Worm (Caenorhabditis elegans) whole organism, young adult: ENCODE measurements around the gene C05D9.7.
A peak's percentile ranks its signal among the peaks of the same experiment; 100 is the strongest.

ENCODE experiments used
- B0019.2 ChIP-seq: fragments of 200-800 bp; sonication (Bioruptor generic); conservative IDR thresholded peaks from 2 replicates; pipeline ENCODE4 v1.3.6; 2022; ENCODE audit warnings: missing genetic modification reagents, missing genetic modification characterization, missing compliant biosample characterization
- C17E4.6 ChIP-seq: fragments of 200-800 bp; sonication (Bioruptor generic); IDR thresholded peaks from 2 replicates; pipeline ENCODE4 v1.3.6; 2022; ENCODE audit warnings: missing genetic modification reagents, missing genetic modification characterization, missing compliant biosample characterization
- D2030.7 ChIP-seq: fragments of 200-800 bp; sonication (Bioruptor generic); IDR thresholded peaks from 2 replicates; pipeline ENCODE4 v1.3.6; 2022; ENCODE audit warnings: missing genetic modification reagents, missing genetic modification characterization, missing compliant biosample characterization
- F33H1.4 ChIP-seq: fragments of 200-800 bp; sonication (Bioruptor generic); IDR thresholded peaks from 2 replicates; pipeline ENCODE4 v1.3.6; 2022; ENCODE audit warnings: missing genetic modification reagents, missing genetic modification characterization, missing compliant biosample characterization
- F52B5.7 ChIP-seq: sonication (generic microtip); optimal IDR thresholded peaks from 2 replicates; lab custom pipeline; 2016; ENCODE audit warnings: mild to moderate bottlenecking, missing genetic modification characterization, missing compliant biosample characterization
- T07F8.4 ChIP-seq: sonication (generic microtip); optimal IDR thresholded peaks from 2 replicates; lab custom pipeline; 2016; ENCODE audit warnings: mild to moderate bottlenecking, missing genetic modification characterization, moderate library complexity, missing compliant biosample characterization
- Y53F4B.3 ChIP-seq: fragments of 200-800 bp; sonication (Bioruptor generic); IDR thresholded peaks from 2 replicates; pipeline ENCODE4 v1.3.6; 2022; ENCODE audit warnings: missing genetic modification reagents, missing genetic modification characterization, missing compliant biosample characterization
- akir-1 ChIP-seq: fragments of 200-800 bp; sonication (Bioruptor generic); optimal IDR thresholded peaks from 2 replicates; lab custom pipeline; 2018; ENCODE audit warnings: mild to moderate bottlenecking, missing genetic modification characterization, moderate library complexity, missing compliant biosample characterization
- ceh-91 ChIP-seq: fragments of 200-800 bp; sonication (Bioruptor generic); IDR thresholded peaks from 2 replicates; pipeline ENCODE4 v1.3.6; 2022; ENCODE audit warnings: missing genetic modification reagents, missing genetic modification characterization, missing compliant biosample characterization
- dox-1 ChIP-seq: fragments of 200-800 bp; sonication (Bioruptor generic); IDR thresholded peaks from 2 replicates; pipeline ENCODE4 v1.3.6; 2022; ENCODE audit warnings: missing genetic modification reagents, missing genetic modification characterization, missing compliant biosample characterization
- egl-18 ChIP-seq: fragments of 200-800 bp; sonication (Bioruptor generic); IDR thresholded peaks from 2 replicates; pipeline ENCODE4 v1.3.6; 2022; ENCODE audit warnings: missing genetic modification reagents, missing genetic modification characterization, missing compliant biosample characterization
- ets-4 ChIP-seq: fragments of 200-800 bp; sonication (Bioruptor generic); optimal IDR thresholded peaks from 2 replicates; lab custom pipeline; 2018; ENCODE audit warnings: mild to moderate bottlenecking, missing genetic modification characterization, missing compliant biosample characterization
- hlh-26 ChIP-seq: fragments of 200-800 bp; sonication (Bioruptor generic); conservative IDR thresholded peaks from 2 replicates; pipeline ENCODE4 v1.3.6; 2022; ENCODE audit warnings: missing genetic modification reagents, missing genetic modification characterization, missing compliant biosample characterization
- hsf-1 ChIP-seq: fragments of 200-800 bp; sonication (Bioruptor generic); IDR thresholded peaks from 2 replicates; pipeline ENCODE4 v1.3.6; 2022; ENCODE audit warnings: missing genetic modification reagents, missing genetic modification characterization, missing compliant biosample characterization
- let-607 ChIP-seq, 2 experiments: fragments of 200-800 bp in 1 of 2; sonication (Bioruptor generic) in 1 of 2; sonication (generic microtip) in 1 of 2; optimal IDR thresholded peaks; 2 replicates each; lab custom pipeline; 2016 to 2018; ENCODE audit warnings: mild to moderate bottlenecking in 2 of 2, missing compliant biosample characterization in 2 of 2, missing genetic modification characterization in 2 of 2, moderate library complexity in 2 of 2, missing genotype in 1 of 2
- lin-40 ChIP-seq: sonication (generic microtip); optimal IDR thresholded peaks from 2 replicates; lab custom pipeline; 2016; ENCODE audit warnings: missing genetic modification characterization, mild to moderate bottlenecking, missing compliant biosample characterization, missing genotype, missing genetic modification reagents
- lsl-1 ChIP-seq: fragments of 200-800 bp; sonication (Bioruptor generic); optimal IDR thresholded peaks from 2 replicates; lab custom pipeline; 2018; ENCODE audit warnings: mild to moderate bottlenecking, missing genetic modification characterization, moderate library complexity, missing compliant biosample characterization
- madf-3 ChIP-seq: fragments of 200-800 bp; sonication (Bioruptor generic); IDR thresholded peaks from 2 replicates; pipeline ENCODE4 v1.3.6; 2022; ENCODE audit warnings: missing genetic modification reagents, missing genetic modification characterization, missing compliant biosample characterization
- mcd-1 ChIP-seq: fragments of 200-800 bp; sonication (Bioruptor generic); IDR thresholded peaks from 2 replicates; pipeline ENCODE4 v1.3.6; 2022; ENCODE audit warnings: missing genetic modification reagents, missing genetic modification characterization, missing compliant biosample characterization
- mes-4 ChIP-seq: sonication (generic microtip); optimal IDR thresholded peaks from 2 replicates; lab custom pipeline; 2016; ENCODE audit warnings: missing genotype, missing genetic modification characterization, missing compliant biosample characterization
- nhr-80 ChIP-seq: sonication (generic microtip); optimal IDR thresholded peaks from 2 replicates; lab custom pipeline; 2016; ENCODE audit warnings: missing genetic modification characterization, missing compliant biosample characterization
- nhr-90 ChIP-seq: sonication (generic microtip); optimal IDR thresholded peaks from 2 replicates; lab custom pipeline; 2016; ENCODE audit warnings: missing genotype, mild to moderate bottlenecking, missing genetic modification characterization, missing compliant biosample characterization
- pbrm-1 ChIP-seq: fragments of 200-800 bp; sonication (Bioruptor generic); IDR thresholded peaks from 2 replicates; pipeline ENCODE4 v1.3.6; 2022; ENCODE audit warnings: missing genetic modification reagents, missing genetic modification characterization, missing compliant biosample characterization
- rec-8 ChIP-seq, 2 experiments: sonication (generic microtip); optimal IDR thresholded peaks; 2 replicates each; lab custom pipeline; 2016; ENCODE audit warnings: mild to moderate bottlenecking in 2 of 2, missing genetic modification characterization in 2 of 2, missing genetic modification reagents in 2 of 2, missing genotype in 2 of 2, missing biosample characterization in 1 of 2, missing compliant biosample characterization in 1 of 2, moderate library complexity in 1 of 2
- snpc-1.1 ChIP-seq: sonication (generic microtip); optimal IDR thresholded peaks from 2 replicates; lab custom pipeline; 2017; ENCODE audit warnings: missing genetic modification characterization, mild to moderate bottlenecking, missing compliant biosample characterization, antibody characterized with exemption, moderate library complexity, missing genotype, missing genetic modification reagents; ENCODE audit not compliant: insufficient read depth
- tlf-1 ChIP-seq: fragments of 200-800 bp; sonication (Bioruptor generic); optimal IDR thresholded peaks from 2 replicates; lab custom pipeline; 2018; ENCODE audit warnings: mild to moderate bottlenecking, missing genetic modification characterization, missing compliant biosample characterization
- unc-130 ChIP-seq: sonication (generic microtip); optimal IDR thresholded peaks from 2 replicates; lab custom pipeline; 2016; ENCODE audit warnings: missing genetic modification reagents, missing genetic modification characterization, missing compliant biosample characterization
- ztf-22 ChIP-seq: fragments of 200-800 bp; sonication (Bioruptor generic); optimal IDR thresholded peaks from 2 replicates; lab custom pipeline; 2018; ENCODE audit warnings: mild to moderate bottlenecking, missing genetic modification characterization, moderate library complexity, missing compliant biosample characterization
- ztf-25 ChIP-seq: fragments of 200-800 bp; sonication (Bioruptor generic); IDR thresholded peaks from 2 replicates; pipeline ENCODE4 v1.3.6; 2022; ENCODE audit warnings: missing genetic modification reagents, missing genetic modification characterization, missing compliant biosample characterization
- ztf-28 ChIP-seq: fragments of 200-800 bp; sonication (Bioruptor generic); IDR thresholded peaks from 2 replicates; pipeline ENCODE4 v1.3.6; 2022; ENCODE audit warnings: missing genetic modification reagents, missing genetic modification characterization, missing compliant biosample characterization

The C05D9.7 gene

DNA sequence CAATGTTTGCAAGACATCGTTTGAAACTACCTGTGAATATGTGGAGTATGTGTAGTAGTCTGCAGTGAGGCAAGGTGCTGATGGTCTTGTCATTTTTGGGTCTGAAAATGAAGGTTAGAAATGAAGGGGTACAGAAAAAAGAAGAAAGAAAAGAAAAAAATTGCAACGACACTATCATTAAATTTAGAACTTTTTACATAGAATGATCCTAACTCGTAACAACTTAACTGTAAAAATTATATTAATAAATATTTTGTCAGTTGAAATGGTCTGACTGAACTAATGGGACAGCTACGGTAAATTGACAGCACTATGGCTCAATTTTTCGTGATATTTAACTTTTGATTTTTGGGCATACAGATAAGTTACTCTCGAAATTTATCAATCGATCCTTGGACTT is at the start of gene C05D9.7:
Gene C05D9.7, minus strand, starts transcription at position 101 of the 400 bp plus-strand sequence.
- no peak for TF ChIP-seq B0019.2
- TF ChIP-seq lsl-1 (GFP tag; lab: Kevin White, UChicago) = no peak
- TF ChIP-seq hlh-26 = no peak
- TF ChIP-seq Y53F4B.3 (GFP tag; lab: Robert Waterston, UW) = no peak

DNA sequence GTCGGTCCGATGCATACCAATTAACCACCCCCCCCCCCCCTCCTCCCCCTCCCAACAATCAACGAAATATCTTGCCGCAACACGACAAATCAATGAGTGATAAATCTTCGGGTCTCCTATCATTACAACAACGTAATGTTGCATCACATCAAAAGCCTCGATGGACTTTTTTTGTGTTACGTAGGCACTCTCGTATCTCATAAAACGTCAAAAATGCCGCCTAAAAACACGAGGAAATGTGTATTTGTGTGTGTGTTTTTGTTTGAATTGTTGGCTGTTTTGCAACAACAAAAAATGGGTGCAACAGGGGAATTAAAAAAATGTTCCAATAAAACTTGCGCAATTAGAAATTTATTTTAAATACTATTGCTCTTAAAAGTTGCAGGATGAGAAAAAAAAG is 48.0 kb upstream of the C05D9.7 start:
- TF ChIP-seq akir-1 (GFP tag; lab: Kevin White, UChicago) (no peak), ztf-25 (GFP tag; lab: Robert Waterston, UW) (no peak), nhr-90 (tag; lab: Kevin White, UChicago) (no peak), rec-8 (tag; optimal IDR thresholded peaks at IDR 0.05; lab: Kevin White, UChicago) (no peak)

ce11 chrX:1162019-1162418 is 42.8 kb upstream of the C05D9.7 start, which contains the start of gene tmc-1:
Gene tmc-1, plus strand, starts transcription at chrX:1162207.
- TF ChIP-seq pbrm-1 (GFP tag; lab: Robert Waterston, UW) (0 out of 2 replicates have a peak, but pooled peaks have one; percentile 31), egl-18 (GFP tag; lab: Robert Waterston, UW) (no peak)

DNA sequence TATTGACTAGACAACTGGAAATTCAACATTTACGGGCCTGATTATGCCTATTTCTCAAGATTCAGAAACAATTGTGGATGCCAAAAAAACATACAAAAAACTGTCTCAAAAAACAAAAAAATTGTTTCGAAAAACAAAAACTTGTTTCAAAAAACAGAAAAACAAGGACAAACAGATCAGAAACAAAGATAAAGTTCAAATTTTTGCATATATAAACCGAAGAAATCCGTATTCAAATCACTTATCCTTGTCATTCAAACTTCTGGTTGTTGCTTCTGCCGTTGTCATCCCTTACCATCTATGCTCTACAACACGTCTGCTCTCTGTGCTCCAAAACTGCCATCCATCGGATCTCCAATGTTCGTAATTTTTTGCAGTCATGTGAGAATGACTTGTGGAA is 35.4 kb upstream of the C05D9.7 start, which contains the start of gene R193.1:
Gene R193.1, plus strand, starts transcription at position 301 of the 400 bp plus-strand sequence.
- TF ChIP-seq ztf-28 (GFP tag; lab: Robert Waterston, UW) (no peak), akir-1 (GFP tag; lab: Kevin White, UChicago) (no peak), F52B5.7 (tag; lab: Kevin White, UChicago) (no peak), ztf-22 (no peak), tlf-1 (GFP tag; lab: Kevin White, UChicago) (no peak), D2030.7 (no peak), madf-3 (GFP tag; lab: Robert Waterston, UW) (no peak), mes-4 (tag; lab: Kevin White, UChicago) (no peak), dox-1 (no peak), mcd-1 (GFP tag; lab: Robert Waterston, UW) (no peak), hsf-1 (GFP tag; lab: Robert Waterston, UW) (no peak), lin-40 (tag; lab: Kevin White, UChicago) (no peak), F33H1.4 (GFP tag; lab: Robert Waterston, UW) (no peak), C17E4.6 (no peak), ets-4 (GFP tag; lab: Kevin White, UChicago) (no peak), nhr-90 (tag; lab: Kevin White, UChicago) (no peak), unc-130 (no peak), snpc-1.1 (tag; lab: Kevin White, UChicago) (no peak), ceh-91 (no peak)

ce11 chrX:1148438-1148837 is 29.2 kb upstream of the C05D9.7 start, which contains the start of the genes R193.2 and R193.6:
Gene R193.2, minus strand, starts transcription at chrX:1148585.
Gene R193.6, plus strand, starts transcription at chrX:1148787.
- TF ChIP-seq let-607 (tag; optimal IDR thresholded peaks at IDR 0.05; lab: Kevin White, UChicago) = peak in 1 of 2 experiments; percentile 14
- TF ChIP-seq egl-18 (GFP tag; lab: Robert Waterston, UW) = no peak
- peak; percentile 94 for TF ChIP-seq nhr-80 (tag; lab: Kevin White, UChicago)
- TF ChIP-seq T07F8.4 (tag; lab: Kevin White, UChicago) = no peak
- TF ChIP-seq dox-1 = peak; percentile 38; the same call in 1 of the 2 replicates
